Fruit fly (Drosophila melanogaster) whole organism, prepupa: ENCODE measurements around the gene Set8.

Experiments used
- Blimp-1 ChIP-seq: fragments of 200-800 bp; sonication (Bioruptor generic); optimal IDR thresholded peaks from 3 replicates; lab custom pipeline; 2017; ENCODE audit warnings: missing biosample characterization, missing genetic modification characterization, mild to moderate bottlenecking, moderate library complexity, missing genetic modification reagents
- CG10669 ChIP-seq: fragments of 200-800 bp; sonication (Bioruptor generic); optimal IDR thresholded peaks from 3 replicates; lab custom pipeline; 2018; ENCODE audit warnings: missing biosample characterization, mild to moderate bottlenecking, missing genetic modification characterization, moderate library complexity
- CG11294 ChIP-seq: fragments of 200-800 bp; sonication (Bioruptor generic); IDR thresholded peaks from 2 replicates; pipeline ENCODE4 v1.3.6; 2022; ENCODE audit warnings: missing biosample characterization, missing genetic modification characterization
- CG11902 ChIP-seq: fragments of 200-800 bp; sonication (Bioruptor generic); optimal IDR thresholded peaks from 3 replicates; lab custom pipeline; 2016; ENCODE audit warnings: missing biosample characterization, missing genetic modification characterization
- CG15336 ChIP-seq: fragments of 200-800 bp; sonication (Bioruptor generic); IDR thresholded peaks from 2 replicates; pipeline ENCODE4 v1.3.6; 2022; ENCODE audit warnings: missing biosample characterization, missing genetic modification characterization
- CG1621 ChIP-seq: fragments of 200-800 bp; sonication (Bioruptor generic); optimal IDR thresholded peaks from 3 replicates; lab custom pipeline; 2018; ENCODE audit warnings: missing biosample characterization, mild to moderate bottlenecking, missing genetic modification characterization
- CG16779 ChIP-seq: fragments of 200-800 bp; sonication (Bioruptor generic); optimal IDR thresholded peaks from 3 replicates; lab custom pipeline; 2017; ENCODE audit warnings: missing biosample characterization, mild to moderate bottlenecking, missing genetic modification characterization
- CG3032 ChIP-seq: fragments of 200-800 bp; optimal IDR thresholded peaks from 2 replicates; lab custom pipeline; 2019; ENCODE audit warnings: missing biosample characterization, mild to moderate bottlenecking, missing genetic modification characterization, moderate library complexity
- CG32006 ChIP-seq: fragments of 200-800 bp; sonication (Bioruptor generic); optimal IDR thresholded peaks from 3 replicates; lab custom pipeline; 2017; ENCODE audit warnings: missing biosample characterization, mild to moderate bottlenecking, missing genetic modification characterization
- CG3919 ChIP-seq: fragments of 200-800 bp; sonication (Bioruptor generic); optimal IDR thresholded peaks from 3 replicates; lab custom pipeline; 2016; ENCODE audit warnings: missing biosample characterization, missing genetic modification characterization
- CG4318 ChIP-seq: fragments of 200-800 bp; sonication (Bioruptor generic); optimal IDR thresholded peaks from 3 replicates; lab custom pipeline; 2017; ENCODE audit warnings: missing biosample characterization, mild to moderate bottlenecking, missing genetic modification characterization
- CG6163 ChIP-seq: fragments of 200-800 bp; sonication (Bioruptor generic); IDR thresholded peaks from 3 replicates; pipeline ENCODE4 v1.3.6; 2022; ENCODE audit warnings: missing biosample characterization, missing genetic modification characterization
- CG6276 ChIP-seq: fragments of 200-800 bp; sonication (Bioruptor generic); optimal IDR thresholded peaks from 2 replicates; lab custom pipeline; 2017; ENCODE audit warnings: missing biosample characterization, mild to moderate bottlenecking, missing genetic modification characterization
- CG6854 ChIP-seq: fragments of 200-800 bp; sonication (Bioruptor generic); optimal IDR thresholded peaks from 2 replicates; lab custom pipeline; 2017; ENCODE audit warnings: missing biosample characterization, mild to moderate bottlenecking, missing genetic modification characterization
- CG8119 ChIP-seq: fragments of 200-800 bp; sonication (Bioruptor generic); IDR thresholded peaks from 3 replicates; pipeline ENCODE4 v1.3.6; 2022; ENCODE audit warnings: missing biosample characterization, missing genetic modification characterization
- CG8319 ChIP-seq: fragments of 200-800 bp; sonication (Bioruptor generic); optimal IDR thresholded peaks from 3 replicates; lab custom pipeline; 2016; ENCODE audit warnings: missing biosample characterization, missing genetic modification characterization
- Eip78C ChIP-seq: fragments of 200-800 bp; sonication (Bioruptor generic); peaks from one replicate; lab custom pipeline; 2016; ENCODE audit warnings: missing biosample characterization, missing genetic modification characterization
- Eip93F ChIP-seq: fragments of 200-800 bp; sonication (Bioruptor generic); optimal IDR thresholded peaks from 2 replicates; lab custom pipeline; 2016; ENCODE audit warnings: missing biosample characterization, mild to moderate bottlenecking, missing genetic modification characterization
- Ets21C ChIP-seq: fragments of 200-800 bp; sonication (Bioruptor generic); optimal IDR thresholded peaks from 3 replicates; lab custom pipeline; 2016; ENCODE audit warnings: missing biosample characterization, missing genetic modification characterization
- Met ChIP-seq: fragments of 200-800 bp; sonication (Bioruptor generic); optimal IDR thresholded peaks from 3 replicates; lab custom pipeline; 2016; ENCODE audit warnings: missing biosample characterization, missing genetic modification characterization
- OdsH ChIP-seq: fragments of 200-800 bp; sonication (Bioruptor generic); optimal IDR thresholded peaks from 3 replicates; lab custom pipeline; 2016; ENCODE audit warnings: missing biosample characterization, missing genetic modification characterization
- Sox102F ChIP-seq: fragments of 200-800 bp; sonication (Bioruptor generic); optimal IDR thresholded peaks from 2 replicates; lab custom pipeline; 2016; ENCODE audit warnings: missing biosample characterization, mild to moderate bottlenecking, missing genetic modification characterization
- Sox14 ChIP-seq: fragments of 200-800 bp; sonication (Bioruptor generic); optimal IDR thresholded peaks from 3 replicates; lab custom pipeline; 2016; ENCODE audit warnings: missing biosample characterization, missing genetic modification characterization
- acj6 ChIP-seq: fragments of 200-800 bp; sonication (Bioruptor generic); optimal IDR thresholded peaks from 3 replicates; lab custom pipeline; 2016; ENCODE audit warnings: missing biosample characterization, missing genetic modification characterization
- dac ChIP-seq: fragments of 200-800 bp; sonication (Bioruptor generic); optimal IDR thresholded peaks from 2 replicates; lab custom pipeline; 2017; ENCODE audit warnings: missing biosample characterization, mild to moderate bottlenecking, missing genetic modification characterization
- dsx ChIP-seq: fragments of 200-800 bp; optimal IDR thresholded peaks from 3 replicates; lab custom pipeline; 2019; ENCODE audit warnings: missing biosample characterization, mild to moderate bottlenecking, missing genetic modification characterization, moderate library complexity; ENCODE audit not compliant: poor library complexity, severe bottlenecking
- eg ChIP-seq: fragments of 200-800 bp; sonication (Bioruptor generic); IDR thresholded peaks from 3 replicates; pipeline ENCODE4 v1.3.6; 2022; ENCODE audit warnings: missing biosample characterization, missing genetic modification characterization
- fd85E ChIP-seq: fragments of 200-800 bp; sonication (Bioruptor generic); optimal IDR thresholded peaks from 3 replicates; lab custom pipeline; 2016; ENCODE audit warnings: missing biosample characterization, missing genetic modification characterization
- fkh ChIP-seq: fragments of 200-800 bp; sonication (Bioruptor generic); optimal IDR thresholded peaks from 3 replicates; lab custom pipeline; 2017; ENCODE audit warnings: missing biosample characterization, mild to moderate bottlenecking, missing genetic modification characterization, moderate library complexity
- lz ChIP-seq: fragments of 200-800 bp; sonication (Bioruptor generic); optimal IDR thresholded peaks from 3 replicates; lab custom pipeline; 2016; ENCODE audit warnings: missing biosample characterization, missing genetic modification characterization
- pdm3 ChIP-seq: fragments of 200-800 bp; sonication (Bioruptor generic); optimal IDR thresholded peaks from 3 replicates; lab custom pipeline; 2016; ENCODE audit warnings: missing biosample characterization, missing genetic modification characterization
- salr ChIP-seq, 2 experiments: fragments of 200-800 bp; sonication (Bioruptor generic); optimal IDR thresholded peaks; 3 replicates each; lab custom pipeline; 2016 to 2018; ENCODE audit warnings: missing biosample characterization in 2 of 2, missing genetic modification characterization in 2 of 2, mild to moderate bottlenecking in 1 of 2
- ss ChIP-seq, 2 experiments: fragments of 200-800 bp; sonication (Bioruptor generic); optimal IDR thresholded peaks; 2 replicates in 1 of 2; 3 replicates in 1 of 2; lab custom pipeline; 2017 to 2018; ENCODE audit warnings: mild to moderate bottlenecking in 2 of 2, missing biosample characterization in 2 of 2, missing genetic modification characterization in 2 of 2, moderate library complexity in 1 of 2
- vri ChIP-seq: fragments of 200-800 bp; sonication (Bioruptor generic); optimal IDR thresholded peaks from 3 replicates; lab custom pipeline; 2016; ENCODE audit warnings: missing biosample characterization, mild to moderate bottlenecking, missing genetic modification characterization

Set8 gene

DNA sequence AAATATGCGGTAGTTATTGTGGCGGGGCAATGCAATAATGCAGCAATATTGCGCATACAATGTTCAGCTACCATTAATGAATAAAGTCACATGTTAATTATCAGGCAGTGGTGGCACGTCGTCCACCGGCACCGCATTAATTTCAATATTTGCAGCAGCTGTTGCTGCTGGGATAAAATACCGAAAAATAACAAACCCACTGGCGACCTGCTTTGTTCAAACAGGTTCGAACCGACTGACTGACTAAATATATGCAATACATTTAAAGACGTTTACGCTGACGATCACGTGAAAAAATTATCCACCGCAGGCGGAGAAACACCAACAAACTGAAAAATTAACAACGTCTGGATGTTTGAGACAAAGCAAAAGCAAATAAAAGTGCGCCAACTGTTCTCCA lies 18.3 kb upstream of the Set8 start:
- TF ChIP-seq CG6163 (GFP tag; lab: Robert Waterston, UW) (0 out of 3 replicates have a peak, but pooled peaks have one; percentile 16), Sox14 (no peak), CG15336 (GFP tag; lab: Robert Waterston, UW) (no peak), Sox102F (GFP tag; lab: Kevin White, UChicago) (no peak), acj6 (GFP tag; lab: Kevin White, UChicago) (no peak), dsx (GFP tag; lab: Kevin White, UChicago) (peak; percentile 7), fd85E (no peak)

- TF ChIP-seq CG8119 (GFP tag; lab: Robert Waterston, UW) (peak; percentile 27; the same call in 1 of the 3 replicates), CG10669 (no peak), CG6854 (GFP tag; lab: Kevin White, UChicago) (peak; percentile 64), fkh (GFP tag; lab: Kevin White, UChicago) (peak; percentile 49), salr (GFP tag; optimal IDR thresholded peaks at IDR 0.05; lab: Kevin White, UChicago) (peak in 1 of 2 experiments; percentile 8), CG6276 (GFP tag; lab: Kevin White, UChicago) (peak; percentile 2), CG6163 (GFP tag; lab: Robert Waterston, UW) (no peak), lz (GFP tag; lab: Kevin White, UChicago) (no peak), ss (GFP tag; optimal IDR thresholded peaks at IDR 0.05; lab: Kevin White, UChicago) (peak in 1 of 2 experiments; percentile 21), acj6 (GFP tag; lab: Kevin White, UChicago) (no peak), Blimp-1 (GFP tag; lab: Kevin White, UChicago) (peak; percentile 99), OdsH (GFP tag; lab: Kevin White, UChicago) (no peak), pdm3 (GFP tag; lab: Kevin White, UChicago) (no peak), fd85E (no peak), CG4318 (GFP tag; lab: Kevin White, UChicago) (no peak), eg (GFP tag; lab: Robert Waterston, UW) (0 out of 3 replicates have a peak, but pooled peaks have one; percentile 33), CG11294 (GFP tag; lab: Robert Waterston, UW) (no peak), Ets21C (GFP tag; lab: Kevin White, UChicago) (no peak), CG3919 (GFP tag; lab: Kevin White, UChicago) (peak; percentile 17), CG11902 (no peak), CG15336 (GFP tag; lab: Robert Waterston, UW) (0 out of 2 replicates have a peak, but pooled peaks have one; percentile 12), CG8319 (GFP tag; lab: Kevin White, UChicago) (no peak), Eip93F (GFP tag; lab: Kevin White, UChicago) (no peak), CG32006 (GFP tag; lab: Kevin White, UChicago) (no peak), Eip78C (GFP tag; lab: Kevin White, UChicago) (peak; percentile 74), CG1621 (tag; lab: Kevin White, UChicago) (no peak), vri (GFP tag; lab: Kevin White, UChicago) (peak; percentile 26), CG3032 (tag; lab: Kevin White, UChicago) (no peak), Met (GFP tag; lab: Kevin White, UChicago) (no peak), CG16779 (tag; lab: Kevin White, UChicago) (no peak), dac (GFP tag; lab: Kevin White, UChicago) (no peak)
Observed at dm6 chr3R:14298078-14298896, 17.6 kb upstream of the Set8 start.

- TF ChIP-seq fkh (GFP tag; lab: Kevin White, UChicago) (peak; percentile 84), ss (GFP tag; optimal IDR thresholded peaks at IDR 0.05; lab: Kevin White, UChicago) (peak in 1 of 2 experiments; percentile 6), Eip78C (GFP tag; lab: Kevin White, UChicago) (no peak), Blimp-1 (GFP tag; lab: Kevin White, UChicago) (no peak)
Observed at dm6 chr3R:14299891-14300290, 15.9 kb upstream of the Set8 start.
